Worm (Caenorhabditis elegans) whole organism, L1 larva: ENCODE measurements around the gene elf-1.
A peak's percentile ranks its signal among the peaks of the same experiment; 100 is the strongest.

Source experiments
- C34B4.2 ChIP-seq: sonication (generic microtip); optimal IDR thresholded peaks from 2 replicates; lab custom pipeline; 2017; ENCODE audit warnings: mild to moderate bottlenecking, missing genetic modification characterization, missing compliant biosample characterization
- blmp-1 ChIP-seq: fragments of 150-350 bp; optimal IDR thresholded peaks from 2 replicates; lab custom pipeline; 2014; ENCODE audit warnings: missing biosample characterization, missing genetic modification characterization
- egl-27 ChIP-seq, 2 experiments: fragments of 150-350 bp in 1 of 2; sonication (generic microtip); optimal IDR thresholded peaks; 3 replicates each; lab custom pipeline; 2017 to 2018; ENCODE audit warnings: missing biosample characterization in 2 of 2, missing genetic modification characterization in 2 of 2, missing genetic modification reagents in 2 of 2
- elt-3 ChIP-seq, 6 experiments: fragments of 150-350 bp in 1 of 6; sonication (generic microtip); optimal IDR thresholded peaks; 2 replicates each; lab custom pipeline; 2017 to 2018; ENCODE audit warnings: missing biosample characterization in 6 of 6, missing genetic modification characterization in 6 of 6, inconsistent platforms in 1 of 6
- nhr-11 ChIP-seq: fragments of 150-350 bp; optimal IDR thresholded peaks from 2 replicates; lab custom pipeline; 2014; ENCODE audit warnings: missing biosample characterization, missing genetic modification characterization
- nhr-85 ChIP-seq: sonication (generic microtip); peaks from one replicate; lab custom pipeline; 2016; ENCODE audit warnings: missing genetic modification characterization, inconsistent platforms, missing compliant biosample characterization
- pqm-1 ChIP-seq: sonication (generic microtip); optimal IDR thresholded peaks from 3 replicates; lab custom pipeline; 2017; ENCODE audit warnings: missing biosample characterization, missing genetic modification characterization
- skn-1 ChIP-seq: fragments of 150-350 bp; optimal IDR thresholded peaks from 2 replicates; lab custom pipeline; 2014; ENCODE audit warnings: missing biosample characterization, missing genetic modification characterization
- sptf-1 ChIP-seq: fragments of 150-350 bp; optimal IDR thresholded peaks from 2 replicates; lab custom pipeline; 2014; ENCODE audit warnings: missing biosample characterization, missing genetic modification characterization
- ztf-11 ChIP-seq, 2 experiments: sonication (generic microtip); optimal IDR thresholded peaks; 2 replicates each; lab custom pipeline; 2016 to 2017; ENCODE audit warnings: missing genetic modification characterization in 2 of 2, missing biosample characterization in 1 of 2, missing compliant biosample characterization in 1 of 2

DNA sequence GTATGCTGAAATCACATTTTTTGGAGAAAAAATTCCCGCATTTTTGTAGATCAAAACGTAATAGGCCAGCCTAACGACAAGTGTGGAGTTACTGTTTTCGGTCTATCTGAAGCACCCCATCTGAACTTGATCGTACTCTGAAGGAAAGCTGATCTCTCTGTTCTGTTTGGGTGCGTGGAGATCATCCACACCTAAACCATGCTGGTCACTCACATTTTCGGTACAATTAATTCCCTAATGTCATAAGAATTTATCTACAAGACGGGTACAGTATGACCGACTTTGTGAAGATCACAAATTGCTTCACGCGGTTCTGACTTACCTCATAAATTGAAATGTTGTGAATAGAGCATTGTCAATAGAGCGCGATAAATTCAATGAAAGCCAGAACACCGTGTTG is 39.0 kb upstream of the elf-1 start:
- no peak for TF ChIP-seq egl-27 (tag; optimal IDR thresholded peaks at IDR 0.05; lab: Kevin White, UChicago)
- TF ChIP-seq elt-3 (tag; optimal IDR thresholded peaks at IDR 0.05; lab: Kevin White, UChicago), result peak in 1 of 6 experiments; percentile 11
- TF ChIP-seq nhr-85, result no peak
- no peak for TF ChIP-seq ztf-11 (tag; optimal IDR thresholded peaks at IDR 0.05; lab: Kevin White, UChicago)
- no peak for TF ChIP-seq C34B4.2 (tag; lab: Kevin White, UChicago)
- TF ChIP-seq pqm-1 (tag; lab: Kevin White, UChicago), result no peak
- TF ChIP-seq nhr-11 (tag; lab: Kevin White, UChicago), result no peak
- TF ChIP-seq sptf-1 (tag; lab: Kevin White, UChicago), result no peak
- TF ChIP-seq blmp-1, result peak; percentile 60
- no peak for TF ChIP-seq skn-1 (tag; lab: Kevin White, UChicago)
